Fruit fly (Drosophila melanogaster) whole organism, embryonic: ENCODE results near the gene Obp99b.

Source experiments
- ATbp ChIP-seq: fragments of 200-800 bp; sonication (Bioruptor generic); optimal IDR thresholded peaks from 2 replicates; lab custom pipeline; 2017; ENCODE audit warnings: missing biosample characterization, mild to moderate bottlenecking, missing genetic modification characterization, missing genetic modification reagents
- Bgb ChIP-seq: fragments of 200-800 bp; sonication (Bioruptor generic); IDR thresholded peaks from 2 replicates; pipeline ENCODE4 v1.3.6; 2022; ENCODE audit warnings: missing biosample characterization, missing genetic modification characterization; ENCODE audit not compliant: partially characterized antibody
- Bteb2 ChIP-seq: fragments of 200-800 bp; sonication (Bioruptor generic); optimal IDR thresholded peaks from 2 replicates; lab custom pipeline; 2016; ENCODE audit warnings: missing biosample characterization, missing genetic modification characterization
- CG10209 ChIP-seq: fragments of 200-800 bp; sonication (Bioruptor generic); optimal IDR thresholded peaks from 3 replicates; lab custom pipeline; 2017; ENCODE audit warnings: missing biosample characterization, mild to moderate bottlenecking, missing genetic modification characterization, missing genetic modification reagents
- CG1233 ChIP-seq: fragments of 200-800 bp; sonication (Bioruptor generic); optimal IDR thresholded peaks from 4 replicates; lab custom pipeline; 2018; ENCODE audit warnings: missing biosample characterization, mild to moderate bottlenecking, missing genetic modification characterization
- CG12744 ChIP-seq: fragments of 200-800 bp; sonication (Bioruptor generic); optimal IDR thresholded peaks from 2 replicates; lab custom pipeline; 2016; ENCODE audit warnings: missing biosample characterization, missing genetic modification characterization
- CG13296 ChIP-seq: fragments of 200-800 bp; sonication (Bioruptor generic); optimal IDR thresholded peaks from 3 replicates; lab custom pipeline; 2018; ENCODE audit warnings: missing biosample characterization, mild to moderate bottlenecking, missing genetic modification characterization
- CG1603 ChIP-seq: fragments of 200-800 bp; sonication (Bioruptor generic); optimal IDR thresholded peaks from 2 replicates; lab custom pipeline; 2019; ENCODE audit warnings: missing biosample characterization, mild to moderate bottlenecking, missing genetic modification characterization, moderate library complexity
- CG2116 ChIP-seq: fragments of 200-800 bp; sonication (Bioruptor generic); optimal IDR thresholded peaks from 3 replicates; lab custom pipeline; 2018; ENCODE audit warnings: missing biosample characterization, mild to moderate bottlenecking, missing genetic modification characterization
- CG31388 ChIP-seq: fragments of 200-800 bp; sonication (Bioruptor generic); optimal IDR thresholded peaks from 2 replicates; lab custom pipeline; 2016; ENCODE audit warnings: missing biosample characterization, missing genetic modification characterization
- CG33213 ChIP-seq: fragments of 200-800 bp; sonication (Bioruptor generic); optimal IDR thresholded peaks from 3 replicates; lab custom pipeline; 2016; ENCODE audit warnings: missing biosample characterization, missing genetic modification characterization
- CG34224 ChIP-seq: fragments of 200-800 bp; sonication (Bioruptor generic); IDR thresholded peaks from 3 replicates; pipeline ENCODE4 v1.3.6; 2022; ENCODE audit warnings: missing biosample characterization, missing genetic modification characterization; ENCODE audit not compliant: partially characterized antibody
- CG5180 ChIP-seq: fragments of 200-800 bp; sonication (Bioruptor generic); optimal IDR thresholded peaks from 3 replicates; lab custom pipeline; 2017; ENCODE audit warnings: missing biosample characterization, missing genetic modification characterization, mild to moderate bottlenecking, moderate library complexity, missing genetic modification reagents
- CG6272 ChIP-seq: fragments of 200-800 bp; sonication (Bioruptor generic); IDR thresholded peaks from 2 replicates; pipeline ENCODE4 v1.3.6; 2022; ENCODE audit warnings: missing biosample characterization, missing genetic modification characterization
- CG6683 ChIP-seq: fragments of 200-800 bp; sonication (Bioruptor generic); optimal IDR thresholded peaks from 2 replicates; lab custom pipeline; 2017; ENCODE audit warnings: missing biosample characterization, mild to moderate bottlenecking, missing genetic modification characterization, missing genetic modification reagents
- CG7963 ChIP-seq: fragments of 200-800 bp; sonication (Bioruptor generic); IDR thresholded peaks from 3 replicates; pipeline ENCODE4 v1.3.6; 2022; ENCODE audit warnings: missing biosample characterization, missing genetic modification characterization; ENCODE audit not compliant: partially characterized antibody
- CG8388 ChIP-seq: fragments of 200-800 bp; sonication (Bioruptor generic); optimal IDR thresholded peaks from 2 replicates; lab custom pipeline; 2019; ENCODE audit warnings: missing biosample characterization, mild to moderate bottlenecking, missing genetic modification characterization, moderate library complexity
- CG9215 ChIP-seq: fragments of 200-800 bp; sonication (Bioruptor generic); IDR thresholded peaks from 2 replicates; pipeline ENCODE4 v1.3.6; 2022; ENCODE audit warnings: missing biosample characterization, missing genetic modification characterization
- CG9797 ChIP-seq: fragments of 200-800 bp; sonication (Bioruptor generic); optimal IDR thresholded peaks from 3 replicates; lab custom pipeline; 2018; ENCODE audit warnings: missing biosample characterization, mild to moderate bottlenecking, missing genetic modification characterization
- CG9932 ChIP-seq: fragments of 200-800 bp; sonication (Bioruptor generic); IDR thresholded peaks from 2 replicates; pipeline ENCODE4 v1.3.6; 2022; ENCODE audit warnings: missing biosample characterization, missing genetic modification characterization
- CHES-1-like ChIP-seq: fragments of 200-800 bp; sonication (Bioruptor generic); optimal IDR thresholded peaks from 2 replicates; lab custom pipeline; 2016; ENCODE audit warnings: missing biosample characterization, missing genetic modification characterization
- CrebB ChIP-seq: fragments of 200-800 bp; sonication (Bioruptor generic); optimal IDR thresholded peaks from 3 replicates; lab custom pipeline; 2018; ENCODE audit warnings: missing biosample characterization, mild to moderate bottlenecking, missing genetic modification characterization
- Dp ChIP-seq: fragments of 200-800 bp; sonication (Bioruptor generic); optimal IDR thresholded peaks from 2 replicates; lab custom pipeline; 2018; ENCODE audit warnings: missing biosample characterization, mild to moderate bottlenecking, missing genetic modification characterization, moderate library complexity
- E2f1 ChIP-seq: fragments of 200-800 bp; sonication (Bioruptor generic); IDR thresholded peaks from 2 replicates; pipeline ENCODE4 v1.3.6; 2022; ENCODE audit warnings: missing biosample characterization, missing genetic modification characterization
- E2f2 ChIP-seq: fragments of 200-800 bp; sonication (Bioruptor generic); IDR thresholded peaks from 2 replicates; pipeline ENCODE4 v1.3.6; 2022; ENCODE audit warnings: missing biosample characterization, missing genetic modification characterization
- HHEX ChIP-seq: fragments of 200-800 bp; sonication (Bioruptor generic); optimal IDR thresholded peaks from 3 replicates; lab custom pipeline; 2017; ENCODE audit warnings: missing biosample characterization, mild to moderate bottlenecking, missing genetic modification characterization, missing genetic modification reagents
- HLH4C ChIP-seq: fragments of 200-800 bp; sonication (Bioruptor generic); IDR thresholded peaks from 3 replicates; pipeline ENCODE4 v1.3.6; 2022; ENCODE audit warnings: missing biosample characterization, missing genetic modification characterization; ENCODE audit not compliant: partially characterized antibody
- MBD-R2 ChIP-seq: fragments of 200-800 bp; sonication (Bioruptor generic); IDR thresholded peaks from 2 replicates; pipeline ENCODE4 v1.3.6; 2022; ENCODE audit warnings: missing biosample characterization, missing genetic modification characterization
- Poxn ChIP-seq: fragments of 200-800 bp; sonication (Bioruptor generic); IDR thresholded peaks from 2 replicates; pipeline ENCODE4 v1.3.6; 2022; ENCODE audit warnings: missing biosample characterization, missing genetic modification characterization
- Scr ChIP-seq: fragments of 200-800 bp; sonication (Bioruptor generic); IDR thresholded peaks from 2 replicates; pipeline ENCODE4 v1.3.6; 2022; ENCODE audit warnings: missing biosample characterization, missing genetic modification characterization; ENCODE audit not compliant: partially characterized antibody
- Stat92E ChIP-seq, 3 experiments: fragments of >200 bp in 2 of 3; fragments of 200-800 bp in 1 of 3; sonication (Bioruptor generic) in 1 of 3; optimal IDR thresholded peaks; 2 replicates each; lab custom pipeline; 2017 to 2019; ENCODE audit warnings: missing biosample characterization in 3 of 3, missing genetic modification characterization in 3 of 3, mild to moderate bottlenecking in 1 of 3, moderate library complexity in 1 of 3
- YL-1 ChIP-seq: fragments of 200-800 bp; sonication (Bioruptor generic); optimal IDR thresholded peaks from 3 replicates; lab custom pipeline; 2017; ENCODE audit warnings: missing biosample characterization, mild to moderate bottlenecking, missing genetic modification characterization
- abd-A ChIP-seq: fragments of 200-800 bp; sonication (Bioruptor generic); optimal IDR thresholded peaks from 3 replicates; lab custom pipeline; 2019; ENCODE audit warnings: missing biosample characterization, mild to moderate bottlenecking, missing genetic modification characterization, moderate library complexity
- ash1 ChIP-seq: fragments of 200-800 bp; sonication (Bioruptor generic); optimal IDR thresholded peaks from 2 replicates; lab custom pipeline; 2018; ENCODE audit warnings: missing biosample characterization, mild to moderate bottlenecking, missing genetic modification characterization
- bbx ChIP-seq: fragments of 200-800 bp; sonication (Bioruptor generic); IDR thresholded peaks from 2 replicates; pipeline ENCODE4 v1.3.6; 2022; ENCODE audit warnings: missing biosample characterization, missing genetic modification characterization; ENCODE audit not compliant: partially characterized antibody
- br ChIP-seq: fragments of >200 bp; optimal IDR thresholded peaks from 2 replicates; lab custom pipeline; 2017
- bsh ChIP-seq, 2 experiments: fragments of 200-800 bp; sonication (Bioruptor generic); optimal IDR thresholded peaks; 2 replicates each; lab custom pipeline; 2017 to 2018; ENCODE audit warnings: mild to moderate bottlenecking in 2 of 2, missing biosample characterization in 2 of 2, missing genetic modification characterization in 2 of 2, moderate library complexity in 1 of 2
- cas ChIP-seq: fragments of 200-800 bp; sonication (Bioruptor generic); IDR thresholded peaks from 2 replicates; pipeline ENCODE4 v1.3.6; 2022; ENCODE audit warnings: missing biosample characterization, missing genetic modification characterization
- dati ChIP-seq: fragments of 200-800 bp; sonication (Bioruptor generic); IDR thresholded peaks from 2 replicates; pipeline ENCODE4 v1.3.6; 2022; ENCODE audit warnings: missing biosample characterization, missing genetic modification characterization
- dpn ChIP-seq, 2 experiments: fragments of 200-800 bp; sonication (Bioruptor generic); optimal IDR thresholded peaks; 3 replicates each; lab custom pipeline; 2016; ENCODE audit warnings: missing biosample characterization in 2 of 2, missing genetic modification characterization in 2 of 2
- gem ChIP-seq: fragments of 200-800 bp; sonication (Bioruptor generic); optimal IDR thresholded peaks from 2 replicates; lab custom pipeline; 2019; ENCODE audit warnings: missing biosample characterization, mild to moderate bottlenecking, missing genetic modification characterization, moderate library complexity
- hbn ChIP-seq: fragments of 200-800 bp; sonication (Bioruptor generic); IDR thresholded peaks from 2 replicates; pipeline ENCODE4 v1.3.6; 2022; ENCODE audit warnings: missing biosample characterization, missing genetic modification characterization; ENCODE audit not compliant: partially characterized antibody
- inv ChIP-seq: fragments of 200-800 bp; sonication (Bioruptor generic); IDR thresholded peaks from 2 replicates; pipeline ENCODE4 v1.3.6; 2022; ENCODE audit warnings: missing biosample characterization, missing genetic modification characterization; ENCODE audit not compliant: partially characterized antibody
- knrl ChIP-seq: fragments of 200-800 bp; sonication (Bioruptor generic); IDR thresholded peaks from 3 replicates; pipeline ENCODE4 v1.3.6; 2022; ENCODE audit warnings: missing biosample characterization, missing genetic modification characterization; ENCODE audit not compliant: partially characterized antibody
- pb ChIP-seq: fragments of 200-800 bp; sonication (Bioruptor generic); optimal IDR thresholded peaks from 3 replicates; lab custom pipeline; 2016; ENCODE audit warnings: missing biosample characterization, missing genetic modification characterization
- pros ChIP-seq: fragments of 200-800 bp; sonication (Bioruptor generic); optimal IDR thresholded peaks from 3 replicates; lab custom pipeline; 2019; ENCODE audit warnings: missing biosample characterization, mild to moderate bottlenecking, missing genetic modification characterization, moderate library complexity
- pzg ChIP-seq: fragments of 200-800 bp; sonication (Bioruptor generic); optimal IDR thresholded peaks from 3 replicates; lab custom pipeline; 2018; ENCODE audit warnings: missing biosample characterization, mild to moderate bottlenecking, missing genetic modification characterization, moderate library complexity
- sna ChIP-seq: fragments of 200-800 bp; sonication (Bioruptor generic); IDR thresholded peaks from 2 replicates; pipeline ENCODE4 v1.3.6; 2022; ENCODE audit warnings: missing biosample characterization, missing genetic modification characterization; ENCODE audit not compliant: partially characterized antibody
- trem ChIP-seq: fragments of 200-800 bp; optimal IDR thresholded peaks from 3 replicates; lab custom pipeline; 2019; ENCODE audit warnings: missing biosample characterization, mild to moderate bottlenecking, missing genetic modification characterization, moderate library complexity

Obp99b gene

dm6 chr3R:29724745-29725144 lies 8.0 kb upstream of the Obp99b start, which contains the start of the genes Naa40 and CG18731 (continued):
- TF ChIP-seq CG33213 (GFP tag; lab: Kevin White, UChicago) (no peak), CG10209 (no peak), CG1233 (no peak), ATbp (GFP tag; lab: Kevin White, UChicago) (no peak), Bgb (peak; percentile 71), HHEX (GFP tag; lab: Kevin White, UChicago) (no peak), CG9215 (GFP tag; lab: Robert Waterston, UW) (no peak), Dp (GFP tag; lab: Kevin White, UChicago) (peak; percentile 75), knrl (GFP tag; lab: Robert Waterston, UW) (peak; percentile 65), pros (GFP tag; lab: Kevin White, UChicago) (no peak), CG6683 (GFP tag; lab: Kevin White, UChicago) (no peak), CG34224 (peak; percentile 59), CG2116 (GFP tag; lab: Kevin White, UChicago) (peak; percentile 23), E2f1 (peak; percentile 73), bsh (GFP tag; optimal IDR thresholded peaks at IDR 0.05; lab: Kevin White, UChicago) (no peak), YL-1 (GFP tag; lab: Kevin White, UChicago) (peak; percentile 6), CG9797 (GFP tag; lab: Kevin White, UChicago) (peak; percentile 42), CHES-1-like (GFP tag; lab: Kevin White, UChicago) (peak; percentile 46), sna (GFP tag; lab: Robert Waterston, UW) (peak; percentile 62), bbx (GFP tag; lab: Robert Waterston, UW) (peak; percentile 71), br (lab: Kevin White, UChicago) (no peak), gem (tag; lab: Kevin White, UChicago) (no peak), Scr (GFP tag; lab: Robert Waterston, UW) (peak; percentile 71), CG7963 (GFP tag; lab: Robert Waterston, UW) (0 out of 3 replicates have a peak, but pooled peaks have one; percentile 47), cas (GFP tag; lab: Robert Waterston, UW) (no peak), CG8388 (GFP tag; lab: Kevin White, UChicago) (no peak), Bteb2 (GFP tag; lab: Kevin White, UChicago) (no peak), CG12744 (no peak), hbn (GFP tag; lab: Robert Waterston, UW) (peak; percentile 68), pb (GFP tag; lab: Kevin White, UChicago) (no peak), CG9932 (GFP tag; lab: Robert Waterston, UW) (peak; percentile 55), trem (tag; lab: Kevin White, UChicago) (peak; percentile 23), CG31388 (GFP tag; lab: Kevin White, UChicago) (no peak), CG6272 (GFP tag; lab: Robert Waterston, UW) (peak; percentile 38; the same call in 1 of the 2 replicates), ash1 (GFP tag; lab: Kevin White, UChicago) (no peak), abd-A (tag; lab: Kevin White, UChicago) (peak; percentile 28), pzg (GFP tag; lab: Kevin White, UChicago) (peak; percentile 63), E2f2 (peak; percentile 88), Poxn (GFP tag; lab: Robert Waterston, UW) (no peak), CG13296 (no peak), CG5180 (GFP tag; lab: Kevin White, UChicago) (no peak), HLH4C (GFP tag; lab: Robert Waterston, UW) (peak; percentile 48), Stat92E (GFP tag; optimal IDR thresholded peaks at IDR 0.05; lab: Kevin White, UChicago) (no peak), dati (GFP tag; lab: Robert Waterston, UW) (no peak), CG1603 (peak; percentile 44), CrebB (no peak), MBD-R2 (peak; percentile 75), inv (GFP tag; lab: Robert Waterston, UW) (peak; percentile 48; the same call in 1 of the 2 replicates), dpn (GFP tag; optimal IDR thresholded peaks at IDR 0.05; lab: Kevin White, UChicago) (no peak)
